Fruit fly (Drosophila melanogaster): ENCODE data around the gene Gr94a.

Gr94a gene

dm6 chr3R:23046529-23046943 is 5.0 kb upstream of the Gr94a start (continued):
- TF ChIP-seq Abd-B (GFP tag; optimal IDR thresholded peaks at IDR 0.05) (peak; percentile 3), CHES-1-like (GFP tag; optimal IDR thresholded peaks at IDR 0.05) (peak; percentile 38), HLH4C (GFP tag; IDR thresholded peaks at IDR 0.05; ENCODE audit: partially characterized antibody) (no peak), croc (GFP tag; conservative IDR thresholded peaks at IDR 0.05) (no peak), Max (GFP tag; optimal IDR thresholded peaks at IDR 0.05) (no peak), CG15514 (GFP tag; optimal IDR thresholded peaks at IDR 0.05) (peak; percentile 39), Dfd (GFP tag; optimal IDR thresholded peaks at IDR 0.05) (no peak), sr (GFP tag; IDR thresholded peaks at IDR 0.05) (no peak), CG7372 (GFP tag; IDR thresholded peaks at IDR 0.05) (peak; percentile 26; the same call in 1 of the 2 replicates), CG9817 (tag; optimal IDR thresholded peaks at IDR 0.05) (peak; percentile 43), CG17361 (GFP tag; IDR thresholded peaks at IDR 0.05) (0 out of 3 replicates have a peak, but pooled peaks have one; percentile 32), Doc3 (GFP tag; IDR thresholded peaks at IDR 0.05; ENCODE audit: partially characterized antibody) (no peak), CG16779 (GFP tag; IDR thresholded peaks at IDR 0.05) (0 out of 2 replicates have a peak, but pooled peaks have one; percentile 20), cwo (GFP tag; optimal IDR thresholded peaks at IDR 0.05) (peak; percentile 19), Ets97D (GFP tag; optimal IDR thresholded peaks at IDR 0.05) (no peak), kni (GFP tag; optimal IDR thresholded peaks at IDR 0.05) (no peak), Hmx (GFP tag; optimal IDR thresholded peaks at IDR 0.05) (no peak), CG4730 (GFP tag; IDR thresholded peaks at IDR 0.05) (peak; percentile 50), CG18011 (GFP tag; optimal IDR thresholded peaks at IDR 0.05) (no peak), bcd (GFP tag; optimal IDR thresholded peaks at IDR 0.05) (peak; percentile 7), CG6654 (GFP tag; optimal IDR thresholded peaks at IDR 0.05) (no peak), CG5245 (GFP tag; optimal IDR thresholded peaks at IDR 0.05) (no peak), CG13775 (GFP tag; optimal IDR thresholded peaks at IDR 0.05) (peak; percentile 21), CG10565 (GFP tag; optimal IDR thresholded peaks at IDR 0.05) (no peak), Hmr (GFP tag; optimal IDR thresholded peaks at IDR 0.05) (peak; percentile 60), gfzf (GFP tag; optimal IDR thresholded peaks at IDR 0.05) (no peak), CG12659 (GFP tag; optimal IDR thresholded peaks at IDR 0.05) (peak; percentile 2), lab (GFP tag; optimal IDR thresholded peaks at IDR 0.05) (peak; percentile 60), aop (GFP tag; IDR thresholded peaks at IDR 0.05) (no peak), Nf-YA (GFP tag; IDR thresholded peaks at IDR 0.05) (no peak), CkIIα-i1 (GFP tag; IDR thresholded peaks at IDR 0.05) (no peak), mam (GFP tag; optimal IDR thresholded peaks at IDR 0.05) (peak; percentile 55), CG6791 (GFP tag; IDR thresholded peaks at IDR 0.05; ENCODE audit: partially characterized antibody) (no peak), CG7556 (GFP tag; optimal IDR thresholded peaks at IDR 0.05) (no peak), CG17385 (GFP tag; optimal IDR thresholded peaks at IDR 0.05) (peak; percentile 1), btn (GFP tag; optimal IDR thresholded peaks at IDR 0.05) (no peak), dysf (GFP tag; IDR thresholded peaks at IDR 0.05) (peak; percentile 70; the same call in 2 of the 3 replicates), CG1792 (GFP tag; optimal IDR thresholded peaks at IDR 0.05) (no peak), Mes4 (GFP tag; optimal IDR thresholded peaks at IDR 0.05) (no peak), ind (GFP tag; optimal IDR thresholded peaks at IDR 0.05) (peak; percentile 37), Dek (tag; optimal IDR thresholded peaks at IDR 0.05) (peak; percentile 20), CG16813 (GFP tag; IDR thresholded peaks at IDR 0.05; ENCODE audit: partially characterized antibody) (no peak), lmd (GFP tag; IDR thresholded peaks at IDR 0.05) (peak; percentile 82), Usf (GFP tag; optimal IDR thresholded peaks at IDR 0.05) (no peak), CG6689 (GFP tag; IDR thresholded peaks at IDR 0.05) (0 out of 2 replicates have a peak, but pooled peaks have one; percentile 30), zen (tag; optimal IDR thresholded peaks at IDR 0.05) (no peak), Antp (GFP tag; optimal IDR thresholded peaks at IDR 0.05) (peak; percentile 52), CG7786 (GFP tag; optimal IDR thresholded peaks at IDR 0.05) (peak; percentile 59), dan (GFP tag; IDR thresholded peaks at IDR 0.05) (no peak), HLHmδ (GFP tag; optimal IDR thresholded peaks at IDR 0.05) (no peak), CG4424 (GFP tag; optimal IDR thresholded peaks at IDR 0.05) (no peak)

All from whole organism, embryonic.